Fruit fly (Drosophila melanogaster): ENCODE results near the gene del.

del gene

DNA sequence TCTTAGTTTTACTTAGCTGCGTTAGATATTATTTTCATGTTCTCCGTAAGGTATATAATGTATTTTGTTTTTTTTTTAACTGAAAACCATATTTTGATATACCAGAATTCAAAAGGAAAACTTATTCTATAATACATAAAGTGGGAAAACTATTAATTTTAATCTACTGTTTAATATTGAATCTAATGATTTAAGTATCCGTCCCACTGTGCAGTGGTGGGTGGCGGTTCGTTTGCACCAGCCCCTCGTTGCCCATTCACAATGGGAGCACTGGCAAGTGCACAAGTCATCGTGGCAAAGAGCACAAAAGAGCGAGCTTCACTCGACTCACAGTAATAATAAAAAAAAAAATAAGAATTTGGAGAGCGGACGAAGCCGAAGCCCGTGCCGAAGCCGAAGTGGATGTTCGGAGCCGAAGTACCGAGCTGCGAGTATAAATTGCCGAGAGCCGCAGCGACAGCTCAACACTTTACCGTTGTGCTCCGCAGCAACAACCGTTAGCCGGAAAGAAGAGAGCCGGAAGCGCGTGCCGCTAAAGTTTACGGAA, 51.8 kb downstream of the del start, which contains the start of gene CG34136 (continued):
- TF ChIP-seq MBD-R2 (GFP tag; IDR thresholded peaks at IDR 0.05) (peak; percentile 6; the same call in 1 of the 2 replicates), zen2 (GFP tag; IDR thresholded peaks at IDR 0.05; ENCODE audit: partially characterized antibody) (0 out of 3 replicates have a peak, but pooled peaks have one; percentile 5), unc-4 (GFP tag; IDR thresholded peaks at IDR 0.05; ENCODE audit: partially characterized antibody) (0 out of 2 replicates have a peak, but pooled peaks have one; percentile 20), CG2120 (GFP tag; optimal IDR thresholded peaks at IDR 0.05) (peak; percentile 25), dpn (GFP tag; optimal IDR thresholded peaks at IDR 0.05) (peak in 1 of 2 experiments; percentile 41), Rfx (GFP tag; IDR thresholded peaks at IDR 0.05) (no peak), CG3281 (GFP tag; optimal IDR thresholded peaks at IDR 0.05) (peak; percentile 39), Xbp1 (GFP tag; optimal IDR thresholded peaks at IDR 0.05) (peak; percentile 21), CoRest (tag; optimal IDR thresholded peaks at IDR 0.05) (peak; percentile 58), tgo (GFP tag; IDR thresholded peaks at IDR 0.05) (peak; percentile 39; the same call in 1 of the 3 replicates), CG9932 (GFP tag; IDR thresholded peaks at IDR 0.05) (no peak), Abd-B (GFP tag; optimal IDR thresholded peaks at IDR 0.05) (peak; percentile 18), az2 (GFP tag; optimal IDR thresholded peaks at IDR 0.05) (peak; percentile 42), slbo (GFP tag; IDR thresholded peaks at IDR 0.05) (peak; percentile 60), Kr (GFP tag; optimal IDR thresholded peaks at IDR 0.05) (no peak), CG3163 (GFP tag; optimal IDR thresholded peaks at IDR 0.05) (peak; percentile 77), Bteb2 (GFP tag; optimal IDR thresholded peaks at IDR 0.05) (no peak), B-H1 (GFP tag; IDR thresholded peaks at IDR 0.05) (no peak), hkb (optimal IDR thresholded peaks at IDR 0.05) (no peak), hkb (GFP tag; IDR thresholded peaks at IDR 0.05) (peak; percentile 49; the same call in 1 of the 2 replicates), CG18619 (GFP tag; optimal IDR thresholded peaks at IDR 0.05) (peak; percentile 42), kay (GFP tag; optimal IDR thresholded peaks at IDR 0.05) (no peak), Scr (GFP tag; IDR thresholded peaks at IDR 0.05; ENCODE audit: partially characterized antibody) (no peak), BtbVII (GFP tag; optimal IDR thresholded peaks at IDR 0.05) (peak; percentile 6), GATAe (GFP tag; conservative IDR thresholded peaks at IDR 0.05) (no peak), gcm2 (GFP tag; optimal IDR thresholded peaks at IDR 0.05) (no peak), cwo (GFP tag; optimal IDR thresholded peaks at IDR 0.05) (peak; percentile 22), lola (GFP tag; optimal IDR thresholded peaks at IDR 0.05) (peak in 1 of 3 experiments; percentile 11), CG15601 (tag; optimal IDR thresholded peaks at IDR 0.05) (no peak), odd (GFP tag; optimal IDR thresholded peaks at IDR 0.05) (peak; percentile 28), Trl (optimal IDR thresholded peaks at IDR 0.05) (peak; percentile 57 to 60), Trl (GFP tag; optimal IDR thresholded peaks at IDR 0.05) (peak; percentile 20), CG4707 (GFP tag; optimal IDR thresholded peaks at IDR 0.05) (peak; percentile 73), schlank (tag; optimal IDR thresholded peaks at IDR 0.05) (no peak), en (GFP tag; optimal IDR thresholded peaks at IDR 0.05) (no peak), Eip74EF (GFP tag; optimal IDR thresholded peaks at IDR 0.05) (peak in 1 of 2 experiments; percentile 82), fd96Cb (tag; optimal IDR thresholded peaks at IDR 0.05) (peak; percentile 20), prd (optimal IDR thresholded peaks at IDR 0.05) (no peak), prd (GFP tag; IDR thresholded peaks at IDR 0.05) (peak; percentile 30; the same call in 1 of the 3 replicates), CG7839 (tag; optimal IDR thresholded peaks at IDR 0.05) (peak; percentile 64), CG11504 (tag; optimal IDR thresholded peaks at IDR 0.05) (no peak), CG12155 (GFP tag; optimal IDR thresholded peaks at IDR 0.05) (peak; percentile 22), CG32532 (GFP tag; IDR thresholded peaks at IDR 0.05) (no peak; the same call in 1 of the 2 replicates), CG11085 (GFP tag; IDR thresholded peaks at IDR 0.05) (no peak), grau (tag; optimal IDR thresholded peaks at IDR 0.05) (peak; percentile 36), CG13424 (tag; optimal IDR thresholded peaks at IDR 0.05) (peak; percentile 41), CG31441 (GFP tag; IDR thresholded peaks at IDR 0.05) (peak; percentile 75), gfzf (GFP tag; optimal IDR thresholded peaks at IDR 0.05) (no peak), h (optimal IDR thresholded peaks at IDR 0.05) (no peak), CG5245 (GFP tag; optimal IDR thresholded peaks at IDR 0.05) (no peak)
